Worm (Caenorhabditis elegans): ENCODE results near the gene C50B6.1.
A peak's percentile ranks its signal among the peaks of the same experiment; 100 is the strongest.

C50B6.1 gene

DNA sequence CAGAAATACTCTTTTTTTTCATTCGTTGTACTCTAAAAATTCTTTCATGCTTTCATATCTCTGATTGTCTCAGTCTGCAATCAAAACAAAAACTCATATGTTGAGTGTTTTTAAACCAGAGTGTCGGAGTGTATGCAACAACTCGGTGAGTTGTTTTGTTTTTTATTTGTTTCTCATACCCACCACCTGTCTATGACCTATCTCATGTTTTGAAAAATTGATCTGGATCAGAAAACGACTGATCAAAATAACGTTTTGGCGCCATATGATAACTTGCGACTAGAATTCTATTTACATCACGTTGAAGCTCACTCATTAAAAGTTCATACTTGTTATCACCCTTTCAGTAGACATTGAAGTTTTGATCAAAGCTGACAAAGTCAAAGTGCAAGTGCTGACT, 10.0 kb upstream of the C50B6.1 start:
- TF ChIP-seq swsn-7 (tag; optimal IDR thresholded peaks at IDR 0.05) (no peak), dpl-1 (GFP tag; optimal IDR thresholded peaks at IDR 0.05) (no peak), nhr-71 (tag; optimal IDR thresholded peaks at IDR 0.05) (peak; percentile 11), blmp-1 (tag; optimal IDR thresholded peaks at IDR 0.05) (no peak), egl-13 (tag; optimal IDR thresholded peaks at IDR 0.05) (no peak), egl-27 (tag; optimal IDR thresholded peaks at IDR 0.05) (no peak), ceh-90 (tag; optimal IDR thresholded peaks at IDR 0.05) (no peak), nhr-28 (tag; optimal IDR thresholded peaks at IDR 0.05) (no peak), C04F5.9 (tag; optimal IDR thresholded peaks at IDR 0.05) (no peak), rnt-1 (tag; optimal IDR thresholded peaks at IDR 0.05) (peak; percentile 2), fkh-4 (tag; optimal IDR thresholded peaks at IDR 0.05; ENCODE audit: borderline replicate concordance) (no peak), lin-15B (tag; optimal IDR thresholded peaks at IDR 0.05) (no peak), nhr-47 (tag; optimal IDR thresholded peaks at IDR 0.05) (no peak), lir-3 (tag; optimal IDR thresholded peaks at IDR 0.05; ENCODE audit: poor library complexity) (no peak), lsy-2 (tag; optimal IDR thresholded peaks at IDR 0.05) (no peak), ceh-8 (GFP tag; optimal IDR thresholded peaks at IDR 0.05) (no peak), lin-14 (GFP tag; optimal IDR thresholded peaks at IDR 0.05) (peak; percentile 37), fkh-10 (GFP tag; optimal IDR thresholded peaks at IDR 0.05) (no peak), sptf-1 (tag; optimal IDR thresholded peaks at IDR 0.05) (no peak), ztf-11 (tag; optimal IDR thresholded peaks at IDR 0.05) (no peak), alr-1 (tag; optimal IDR thresholded peaks at IDR 0.05; ENCODE audit: borderline replicate concordance) (no peak), ama-1 (optimal IDR thresholded peaks at IDR 0.05) (no peak), hlh-17 (GFP tag; optimal IDR thresholded peaks at IDR 0.05; ENCODE audit: borderline replicate concordance) (no peak), lin-13 (GFP tag; optimal IDR thresholded peaks at IDR 0.05) (no peak), sup-37 (GFP tag; optimal IDR thresholded peaks at IDR 0.05) (no peak), snpc-4 (tag; optimal IDR thresholded peaks at IDR 0.05) (no peak)

DNA sequence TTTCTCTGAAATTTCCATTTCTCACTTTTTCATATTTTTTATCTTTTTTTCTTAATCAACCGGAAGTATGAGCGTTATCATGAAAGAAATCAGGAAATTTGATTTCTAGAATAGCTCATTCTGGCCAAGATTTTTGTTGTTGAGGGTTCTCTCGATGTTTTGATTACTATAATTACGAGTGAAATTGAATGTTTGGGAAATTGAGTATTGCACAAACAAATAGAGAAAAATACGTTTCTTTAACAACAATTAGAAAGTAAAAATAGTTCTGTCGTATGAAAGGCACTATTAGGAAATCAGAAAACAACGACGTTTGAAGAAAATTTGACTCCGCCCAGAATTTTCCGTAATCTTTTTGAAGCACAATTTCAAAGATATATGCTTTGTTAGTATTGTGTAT, 9.3 kb upstream of the C50B6.1 start:
- TF ChIP-seq pax-3 (tag; optimal IDR thresholded peaks at IDR 0.05) = peak; percentile 60
- no peak for TF ChIP-seq dsc-1 (tag; optimal IDR thresholded peaks at IDR 0.05)
- TF ChIP-seq efl-1 (optimal IDR thresholded peaks at IDR 0.05) = no peak
- peak in 1 of 2 experiments; percentile 65 for TF ChIP-seq efl-1 (GFP tag; optimal IDR thresholded peaks at IDR 0.05 in 1 of 2)
- no peak for TF ChIP-seq mef-2 (tag; optimal IDR thresholded peaks at IDR 0.05)

DNA sequence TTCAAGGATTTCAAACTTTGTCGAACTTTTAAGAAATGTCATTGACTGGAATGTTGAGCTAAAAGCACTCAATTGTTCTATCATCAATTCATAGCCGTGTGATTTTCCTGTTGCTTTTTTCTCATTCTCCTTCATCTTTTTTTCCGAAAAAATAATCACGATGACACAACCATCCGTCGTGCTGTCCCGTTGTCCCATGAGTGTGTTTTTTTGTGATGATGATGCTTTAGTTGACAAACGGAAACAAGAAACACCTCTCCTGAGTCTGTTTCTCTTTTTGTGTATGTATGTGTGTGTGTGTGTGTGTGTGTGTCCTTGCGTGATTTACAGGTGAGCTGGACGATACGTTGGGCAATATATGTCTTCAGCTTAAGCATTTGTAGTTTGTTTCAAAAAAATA, 8.2 kb upstream of the C50B6.1 start:
- TF ChIP-seq nhr-90 (tag; optimal IDR thresholded peaks at IDR 0.05; ENCODE audit: poor library complexity) (no peak), lin-14 (GFP tag; optimal IDR thresholded peaks at IDR 0.05) (peak; percentile 36)

- TF ChIP-seq nhr-76 (tag; optimal IDR thresholded peaks at IDR 0.05) (no peak), elt-3 (tag; optimal IDR thresholded peaks at IDR 0.05) (peak in 1 of 6 experiments; percentile 13), ceh-8 (GFP tag; optimal IDR thresholded peaks at IDR 0.05) (no peak), nhr-90 (tag; optimal IDR thresholded peaks at IDR 0.05; ENCODE audit: poor library complexity) (no peak), ceh-82 (tag; optimal IDR thresholded peaks at IDR 0.05) (no peak), nhr-84 (tag; optimal IDR thresholded peaks at IDR 0.05) (no peak), blmp-1 (tag; optimal IDR thresholded peaks at IDR 0.05) (peak; percentile 38), unc-86 (tag; optimal IDR thresholded peaks at IDR 0.05) (no peak), grh-1 (GFP tag; IDR thresholded peaks at IDR 0.05) (no peak), pax-3 (tag; optimal IDR thresholded peaks at IDR 0.05) (peak; percentile 2), nhr-77 (tag; optimal IDR thresholded peaks at IDR 0.05) (no peak), tbx-2 (tag; optimal IDR thresholded peaks at IDR 0.05) (no peak)
Measured at ce11 chrV:13301443-13301842, 7.3 kb upstream of the C50B6.1 start, which contains the start of gene ceh-79. ceh-79 (plus strand) TSS chrV:13301833.
